Worm (Caenorhabditis elegans) whole organism, midembryonic: Measurements from ENCODE around the gene T24E12.1.

Source experiments
- T22C8.4 ChIP-seq: fragments of 200-800 bp; sonication (Bioruptor generic); IDR thresholded peaks from 2 replicates; pipeline ENCODE4 v1.3.6; 2022; ENCODE audit warnings: missing genetic modification characterization, missing compliant biosample characterization
- cog-1 ChIP-seq: sonication (generic microtip); optimal IDR thresholded peaks from 2 replicates; lab custom pipeline; 2016; ENCODE audit warnings: missing genetic modification characterization, missing compliant biosample characterization
- flt-1 ChIP-seq: fragments of 200-800 bp; sonication (Bioruptor generic); IDR thresholded peaks from 2 replicates; pipeline ENCODE4 v1.3.6; 2022; ENCODE audit warnings: missing genetic modification characterization, missing compliant biosample characterization
- klf-2 ChIP-seq: fragments of 200-800 bp; sonication (Bioruptor generic); conservative IDR thresholded peaks from 2 replicates; pipeline ENCODE4 v1.3.6; 2022; ENCODE audit warnings: missing genetic modification reagents, missing genetic modification characterization, missing compliant biosample characterization
- med-1 ChIP-seq: sonication (generic microtip); optimal IDR thresholded peaks from 2 replicates; lab custom pipeline; 2017; ENCODE audit warnings: missing genetic modification characterization, mild to moderate bottlenecking, missing compliant biosample characterization, antibody characterized with exemption, missing genetic modification reagents; ENCODE audit not compliant: insufficient read depth
- ref-1 ChIP-seq: fragments of 200-800 bp; sonication (Bioruptor generic); conservative IDR thresholded peaks from 2 replicates; pipeline ENCODE4 v1.3.6; 2022; ENCODE audit warnings: missing genetic modification reagents, missing genetic modification characterization, missing compliant biosample characterization
- tab-1 ChIP-seq: fragments of 200-800 bp; sonication (Bioruptor generic); IDR thresholded peaks from 2 replicates; pipeline ENCODE4 v1.3.6; 2022; ENCODE audit warnings: missing genetic modification characterization, missing compliant biosample characterization
- ztf-23 ChIP-seq: fragments of 200-800 bp; sonication (Bioruptor generic); IDR thresholded peaks from 2 replicates; pipeline ENCODE4 v1.3.6; 2022; ENCODE audit warnings: missing genetic modification reagents, missing genetic modification characterization, missing compliant biosample characterization
- ztf-29 ChIP-seq: fragments of 200-800 bp; sonication (Bioruptor generic); IDR thresholded peaks from 2 replicates; pipeline ENCODE4 v1.3.6; 2022; ENCODE audit warnings: missing genetic modification reagents, missing genetic modification characterization, missing compliant biosample characterization

The T24E12.1 gene

ce11 chrII:3781238-3781637, 4.1 kb upstream of the T24E12.1 start:
- TF ChIP-seq cog-1 (tag; lab: Kevin White, UChicago): no peak
- no peak for TF ChIP-seq ref-1 (GFP tag; lab: Robert Waterston, UW)
- TF ChIP-seq med-1 (GFP tag; lab: Kevin White, UChicago): no peak
- no peak for TF ChIP-seq klf-2
- TF ChIP-seq T22C8.4 (GFP tag; lab: Robert Waterston, UW): no peak
- no peak for TF ChIP-seq flt-1
- TF ChIP-seq ztf-29: no peak
- TF ChIP-seq ztf-23 (GFP tag; lab: Robert Waterston, UW): no peak
- no peak for TF ChIP-seq tab-1 (GFP tag; lab: Robert Waterston, UW)

DNA sequence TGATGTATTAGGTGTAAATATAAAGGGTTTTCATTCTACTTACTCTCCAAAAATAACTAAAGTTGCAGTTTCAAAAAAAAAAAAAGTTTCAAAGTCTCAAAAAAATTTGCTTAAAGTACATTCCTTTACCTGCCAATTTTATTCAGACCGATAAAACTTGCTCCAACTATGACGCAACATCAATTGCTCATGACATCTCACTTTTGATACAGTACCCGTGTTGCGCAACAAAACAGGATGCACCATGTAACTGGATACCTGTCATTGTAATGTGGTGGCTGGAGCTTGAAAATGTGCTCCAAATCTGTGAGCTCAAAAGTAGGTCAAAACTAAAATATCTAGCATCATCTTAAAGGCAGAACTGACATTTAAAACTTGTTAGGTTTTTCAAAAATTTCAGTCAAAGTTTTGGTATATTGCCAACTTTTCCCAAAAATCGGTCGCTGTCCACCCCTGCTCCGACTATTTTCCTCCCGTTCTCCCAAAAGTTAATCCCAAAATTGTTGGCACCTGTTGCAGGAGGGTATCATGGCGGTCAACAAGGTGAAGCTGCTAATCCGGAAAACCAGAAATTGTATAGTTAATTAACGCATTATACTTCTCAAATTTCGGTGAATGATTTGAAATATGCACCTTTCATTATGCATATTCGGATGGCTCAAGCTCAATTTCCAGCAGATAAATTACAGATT, 2.9 kb upstream of the T24E12.1 start, which contains the start of gene T24E12.2:
Gene T24E12.2 (plus strand): TSS at position 642 of the 692 bp plus-strand sequence.
- no peak for TF ChIP-seq cog-1 (tag; lab: Kevin White, UChicago)
- TF ChIP-seq flt-1: no peak
- TF ChIP-seq ztf-23 (GFP tag; lab: Robert Waterston, UW): no peak
- no peak for TF ChIP-seq ztf-29
- TF ChIP-seq T22C8.4 (GFP tag; lab: Robert Waterston, UW): no peak

DNA sequence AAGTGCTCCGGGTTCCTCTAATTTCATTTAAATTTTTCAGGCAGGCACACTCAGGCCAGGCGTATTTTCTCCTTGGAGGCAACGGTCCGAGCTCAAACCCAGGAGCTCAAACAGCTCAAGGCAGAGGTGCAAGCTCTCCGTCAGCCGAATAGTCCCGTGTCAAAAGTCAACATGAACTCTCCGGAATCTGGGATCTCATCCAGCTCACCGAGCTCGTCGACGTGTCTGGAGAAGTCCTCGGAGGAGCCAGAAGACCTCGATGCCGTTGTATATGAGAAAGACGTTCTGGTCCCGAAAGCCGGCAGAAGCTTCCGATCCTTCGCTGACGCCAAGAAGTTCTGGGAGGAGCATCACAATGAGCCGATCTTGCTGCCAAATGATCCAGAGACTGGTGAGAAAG, 399 bp downstream of the T24E12.1 start:
- no peak for TF ChIP-seq flt-1
- TF ChIP-seq med-1 (GFP tag; lab: Kevin White, UChicago): no peak
- no peak for TF ChIP-seq ztf-29
- no peak for TF ChIP-seq ztf-23 (GFP tag; lab: Robert Waterston, UW)
- TF ChIP-seq ref-1 (GFP tag; lab: Robert Waterston, UW): no peak
- no peak for TF ChIP-seq cog-1 (tag; lab: Kevin White, UChicago)
- no peak for TF ChIP-seq T22C8.4 (GFP tag; lab: Robert Waterston, UW)
- no peak for TF ChIP-seq klf-2
- TF ChIP-seq tab-1 (GFP tag; lab: Robert Waterston, UW): no peak

- TF ChIP-seq T22C8.4 (GFP tag; lab: Robert Waterston, UW) (no peak), ztf-29 (no peak), flt-1 (no peak), ztf-23 (GFP tag; lab: Robert Waterston, UW) (no peak), ref-1 (GFP tag; lab: Robert Waterston, UW) (no peak), tab-1 (GFP tag; lab: Robert Waterston, UW) (no peak), med-1 (GFP tag; lab: Kevin White, UChicago) (no peak), cog-1 (tag; lab: Kevin White, UChicago) (no peak), klf-2 (no peak)
Observed at ce11 chrII:3786538-3786937, 1.2 kb downstream of the T24E12.1 start.

ce11 chrII:3787151-3787550, 1.8 kb downstream of the T24E12.1 start, which contains the start of gene T24E12.13:
Gene T24E12.13 (plus strand): TSS chrII:3787451.
- TF ChIP-seq cog-1 (tag; lab: Kevin White, UChicago) (no peak), ztf-23 (GFP tag; lab: Robert Waterston, UW) (no peak), klf-2 (no peak), med-1 (GFP tag; lab: Kevin White, UChicago) (no peak), ref-1 (GFP tag; lab: Robert Waterston, UW) (no peak), ztf-29 (no peak), flt-1 (no peak), tab-1 (GFP tag; lab: Robert Waterston, UW) (no peak), T22C8.4 (GFP tag; lab: Robert Waterston, UW) (no peak)

- TF ChIP-seq flt-1: no peak
- TF ChIP-seq ref-1 (GFP tag; lab: Robert Waterston, UW): no peak
- no peak for TF ChIP-seq cog-1 (tag; lab: Kevin White, UChicago)
- no peak for TF ChIP-seq ztf-23 (GFP tag; lab: Robert Waterston, UW)
- no peak for TF ChIP-seq med-1 (GFP tag; lab: Kevin White, UChicago)
- no peak for TF ChIP-seq klf-2
- no peak for TF ChIP-seq ztf-29
- TF ChIP-seq T22C8.4 (GFP tag; lab: Robert Waterston, UW): no peak
- no peak for TF ChIP-seq tab-1 (GFP tag; lab: Robert Waterston, UW)
Observed at ce11 chrII:3788356-3788962, 3.1 kb downstream of the T24E12.1 start.

- no peak for TF ChIP-seq klf-2
- TF ChIP-seq ztf-29: no peak
- TF ChIP-seq T22C8.4 (GFP tag; lab: Robert Waterston, UW): no peak
- TF ChIP-seq flt-1: no peak
- TF ChIP-seq ztf-23 (GFP tag; lab: Robert Waterston, UW): no peak
- TF ChIP-seq med-1 (GFP tag; lab: Kevin White, UChicago): no peak
- no peak for TF ChIP-seq ref-1 (GFP tag; lab: Robert Waterston, UW)
- no peak for TF ChIP-seq tab-1 (GFP tag; lab: Robert Waterston, UW)
- no peak for TF ChIP-seq cog-1 (tag; lab: Kevin White, UChicago)
Observed at ce11 chrII:3793336-3793735, 8.0 kb downstream of the T24E12.1 start, which contains the start of gene fbxb-99. Gene fbxb-99 (minus strand): TSS chrII:3793436.

- no peak for TF ChIP-seq T22C8.4 (GFP tag; lab: Robert Waterston, UW)
- no peak for TF ChIP-seq ztf-23 (GFP tag; lab: Robert Waterston, UW)
- TF ChIP-seq ztf-29: no peak
- TF ChIP-seq tab-1 (GFP tag; lab: Robert Waterston, UW): no peak
- no peak for TF ChIP-seq flt-1
- TF ChIP-seq cog-1 (tag; lab: Kevin White, UChicago): no peak
- no peak for TF ChIP-seq med-1 (GFP tag; lab: Kevin White, UChicago)
- TF ChIP-seq ref-1 (GFP tag; lab: Robert Waterston, UW): no peak
- no peak for TF ChIP-seq klf-2
Observed at ce11 chrII:3795323-3795722, 10.0 kb downstream of the T24E12.1 start, which contains the start of gene Y8A9A.2. Gene Y8A9A.2 (plus strand): TSS chrII:3795623.

DNA sequence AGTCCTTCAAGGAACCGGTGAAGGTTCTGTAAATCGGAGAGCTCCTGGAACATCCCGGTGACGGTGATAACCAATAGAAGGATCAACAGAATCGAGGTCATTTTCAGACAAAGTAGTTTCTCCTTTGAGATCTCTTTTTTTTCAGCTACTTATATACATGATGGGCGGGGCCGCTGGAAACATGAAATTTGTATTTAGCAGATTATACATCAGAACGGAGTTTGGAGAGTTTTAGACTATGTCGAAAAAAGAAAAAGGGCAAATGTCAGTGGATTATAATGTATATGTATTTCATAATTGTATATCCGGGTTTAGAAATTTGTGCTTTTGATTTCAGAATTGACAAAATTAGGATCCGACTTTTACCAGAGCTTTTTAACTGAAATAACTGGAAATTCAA, 17.9 kb downstream of the T24E12.1 start, which contains the start of gene ins-32:
Gene ins-32 (minus strand): TSS at position 101 of the 400 bp plus-strand sequence.
- no peak for TF ChIP-seq cog-1 (tag; lab: Kevin White, UChicago)
- TF ChIP-seq med-1 (GFP tag; lab: Kevin White, UChicago): no peak
- no peak for TF ChIP-seq klf-2
